Fruit fly (Drosophila melanogaster) whole organism, embryonic: ENCODE results near the gene Lamtor5.

Source experiments
- Abd-B ChIP-seq: fragments of 200-800 bp; sonication (Bioruptor generic); optimal IDR thresholded peaks from 2 replicates; lab custom pipeline; 2018; ENCODE audit warnings: missing biosample characterization, mild to moderate bottlenecking, missing genetic modification characterization, moderate library complexity
- Awh ChIP-seq: fragments of 200-800 bp; sonication (Bioruptor generic); IDR thresholded peaks from 2 replicates; pipeline ENCODE4, ENCODE4 v1.3.6; 2022; ENCODE audit warnings: missing biosample characterization, missing genetic modification characterization
- CG10209 ChIP-seq: fragments of 200-800 bp; sonication (Bioruptor generic); optimal IDR thresholded peaks from 3 replicates; lab custom pipeline; 2017; ENCODE audit warnings: missing biosample characterization, mild to moderate bottlenecking, missing genetic modification characterization, missing genetic modification reagents
- CG11398 ChIP-seq: fragments of 200-800 bp; sonication (Bioruptor generic); optimal IDR thresholded peaks from 2 replicates; lab custom pipeline; 2016; ENCODE audit warnings: missing biosample characterization, missing genetic modification characterization
- CG11560 ChIP-seq: fragments of 200-800 bp; sonication (Bioruptor generic); IDR thresholded peaks from 3 replicates; pipeline ENCODE4 v1.3.6; 2022; ENCODE audit warnings: missing biosample characterization, missing genetic modification characterization
- CG12769 ChIP-seq: fragments of 200-800 bp; sonication (Bioruptor generic); optimal IDR thresholded peaks from 2 replicates; lab custom pipeline; 2019; ENCODE audit warnings: missing biosample characterization, mild to moderate bottlenecking, missing genetic modification characterization, moderate library complexity
- CG13296 ChIP-seq: fragments of 200-800 bp; sonication (Bioruptor generic); optimal IDR thresholded peaks from 3 replicates; lab custom pipeline; 2018; ENCODE audit warnings: missing biosample characterization, mild to moderate bottlenecking, missing genetic modification characterization
- CG14860 ChIP-seq: fragments of 200-800 bp; sonication (Bioruptor generic); IDR thresholded peaks from 3 replicates; pipeline ENCODE4 v1.3.6; 2022; ENCODE audit warnings: missing biosample characterization, missing genetic modification characterization; ENCODE audit not compliant: partially characterized antibody
- CG16813 ChIP-seq: fragments of 200-800 bp; sonication (Bioruptor generic); IDR thresholded peaks from 3 replicates; pipeline ENCODE4 v1.3.6; 2022; ENCODE audit warnings: missing biosample characterization, missing genetic modification characterization; ENCODE audit not compliant: partially characterized antibody
- CG17186 ChIP-seq: fragments of 200-800 bp; sonication (Bioruptor generic); optimal IDR thresholded peaks from 3 replicates; lab custom pipeline; 2017; ENCODE audit warnings: missing biosample characterization, missing genetic modification reagents, missing genetic modification characterization
- CG17829 ChIP-seq: fragments of 200-800 bp; optimal IDR thresholded peaks from 2 replicates; lab custom pipeline; 2019; ENCODE audit warnings: missing biosample characterization, mild to moderate bottlenecking, missing genetic modification characterization, moderate library complexity
- CG2875 ChIP-seq: fragments of 200-800 bp; sonication (Bioruptor generic); optimal IDR thresholded peaks from 2 replicates; lab custom pipeline; 2017; ENCODE audit warnings: missing biosample characterization, mild to moderate bottlenecking, missing genetic modification characterization, missing genetic modification reagents
- CG31224 ChIP-seq: fragments of 200-800 bp; sonication (Bioruptor generic); IDR thresholded peaks from 2 replicates; pipeline ENCODE4 v1.3.6; 2022; ENCODE audit warnings: missing biosample characterization, missing genetic modification characterization
- CG3163 ChIP-seq: fragments of 200-800 bp; sonication (Bioruptor generic); optimal IDR thresholded peaks from 3 replicates; lab custom pipeline; 2016; ENCODE audit warnings: missing biosample characterization, missing genetic modification characterization
- CG32532 ChIP-seq: fragments of 200-800 bp; sonication (Bioruptor generic); IDR thresholded peaks from 2 replicates; pipeline ENCODE4 v1.3.6; 2022; ENCODE audit warnings: missing biosample characterization, missing genetic modification characterization
- CG3847 ChIP-seq: fragments of 200-800 bp; sonication (Bioruptor generic); IDR thresholded peaks from 2 replicates; pipeline ENCODE4 v1.3.6; 2022; ENCODE audit warnings: missing biosample characterization, missing genetic modification characterization
- CG7357 ChIP-seq: fragments of 200-800 bp; sonication (Bioruptor generic); IDR thresholded peaks from 3 replicates; pipeline ENCODE4 v1.3.6; 2022; ENCODE audit warnings: missing biosample characterization, missing genetic modification characterization
- CG8478 ChIP-seq: fragments of >200 bp; optimal IDR thresholded peaks from 2 replicates; lab custom pipeline; 2018
- CoRest ChIP-seq: fragments of 200-800 bp; sonication (Bioruptor generic); optimal IDR thresholded peaks from 3 replicates; lab custom pipeline; 2018; ENCODE audit warnings: missing biosample characterization, mild to moderate bottlenecking, missing genetic modification characterization, moderate library complexity
- Fer3 ChIP-seq: fragments of 200-800 bp; sonication (Bioruptor generic); optimal IDR thresholded peaks from 2 replicates; lab custom pipeline; 2018; ENCODE audit warnings: missing biosample characterization, mild to moderate bottlenecking, missing genetic modification characterization, moderate library complexity
- H2.0 ChIP-seq: fragments of 200-800 bp; sonication (Bioruptor generic); IDR thresholded peaks from 2 replicates; pipeline ENCODE4 v1.3.6; 2022; ENCODE audit warnings: missing biosample characterization, missing genetic modification characterization
- HHEX ChIP-seq: fragments of 200-800 bp; sonication (Bioruptor generic); optimal IDR thresholded peaks from 3 replicates; lab custom pipeline; 2017; ENCODE audit warnings: missing biosample characterization, mild to moderate bottlenecking, missing genetic modification characterization, missing genetic modification reagents
- Hand ChIP-seq: fragments of 200-800 bp; sonication (Bioruptor generic); optimal IDR thresholded peaks from 2 replicates; lab custom pipeline; 2017; ENCODE audit warnings: mild to moderate bottlenecking, missing biosample characterization, missing genetic modification reagents, missing genetic modification characterization
- Hey ChIP-seq: fragments of 200-800 bp; sonication (Bioruptor generic); optimal IDR thresholded peaks from 3 replicates; lab custom pipeline; 2018; ENCODE audit warnings: missing biosample characterization, mild to moderate bottlenecking, missing genetic modification characterization
- Hr39 ChIP-seq: fragments of >200 bp; optimal IDR thresholded peaks from 2 replicates; lab custom pipeline; 2017
- Rfx ChIP-seq: fragments of 200-800 bp; sonication (Bioruptor generic); IDR thresholded peaks from 2 replicates; pipeline ENCODE4 v1.3.6; 2022; ENCODE audit warnings: missing biosample characterization, missing genetic modification characterization
- Sin3A ChIP-seq: fragments of >200 bp; optimal IDR thresholded peaks from 2 replicates; lab custom pipeline; 2018
- TFAM ChIP-seq: fragments of 200-800 bp; sonication (Bioruptor generic); optimal IDR thresholded peaks from 2 replicates; lab custom pipeline; 2017; ENCODE audit warnings: missing biosample characterization, missing genetic modification characterization, inconsistent platforms
- Taf1 ChIP-seq: fragments of 200-800 bp; sonication (Bioruptor generic); IDR thresholded peaks from 2 replicates; pipeline ENCODE4 v1.3.6; 2022; ENCODE audit warnings: missing biosample characterization, missing genetic modification characterization
- bab2 ChIP-seq: fragments of 200-800 bp; sonication (Bioruptor generic); optimal IDR thresholded peaks from 2 replicates; lab custom pipeline; 2016; ENCODE audit warnings: missing biosample characterization, missing genetic modification characterization
- br ChIP-seq: fragments of >200 bp; optimal IDR thresholded peaks from 2 replicates; lab custom pipeline; 2017
- gro ChIP-seq: fragments of 200-800 bp; sonication (Bioruptor generic); optimal IDR thresholded peaks from 2 replicates; lab custom pipeline; 2016; ENCODE audit warnings: missing biosample characterization, missing genetic modification characterization
- gsb ChIP-seq: fragments of 200-800 bp; sonication (Bioruptor generic); IDR thresholded peaks from 2 replicates; pipeline ENCODE4 v1.3.6; 2022; ENCODE audit warnings: missing biosample characterization, missing genetic modification characterization
- hbn ChIP-seq: fragments of 200-800 bp; sonication (Bioruptor generic); IDR thresholded peaks from 2 replicates; pipeline ENCODE4 v1.3.6; 2022; ENCODE audit warnings: missing biosample characterization, missing genetic modification characterization; ENCODE audit not compliant: partially characterized antibody
- jigr1 ChIP-seq: fragments of 200-800 bp; sonication (Bioruptor generic); IDR thresholded peaks from 3 replicates; pipeline ENCODE4 v1.3.6; 2022; ENCODE audit warnings: missing biosample characterization, missing genetic modification characterization
- mld ChIP-seq: fragments of 200-800 bp; sonication (Bioruptor generic); IDR thresholded peaks from 3 replicates; pipeline ENCODE4 v1.3.6; 2022; ENCODE audit warnings: missing biosample characterization, missing genetic modification characterization; ENCODE audit not compliant: partially characterized antibody
- org-1 ChIP-seq: fragments of 200-800 bp; sonication (Bioruptor generic); optimal IDR thresholded peaks from 2 replicates; lab custom pipeline; 2017; ENCODE audit warnings: missing biosample characterization, missing genetic modification characterization
- otp ChIP-seq: fragments of 200-800 bp; sonication (Bioruptor generic); IDR thresholded peaks from 3 replicates; pipeline ENCODE4, ENCODE4 v1.3.6; 2022; ENCODE audit warnings: missing biosample characterization, missing genetic modification characterization
- pfk ChIP-seq: fragments of 200-800 bp; sonication (Bioruptor generic); optimal IDR thresholded peaks from 2 replicates; lab custom pipeline; 2018; ENCODE audit warnings: missing biosample characterization, mild to moderate bottlenecking, missing genetic modification characterization, moderate library complexity
- pho ChIP-seq: fragments of 200-800 bp; sonication (Bioruptor generic); optimal IDR thresholded peaks from 2 replicates; lab custom pipeline; 2016; ENCODE audit warnings: missing biosample characterization, missing genetic modification characterization
- pum ChIP-seq: fragments of 200-800 bp; sonication (Bioruptor generic); optimal IDR thresholded peaks from 2 replicates; lab custom pipeline; 2016; ENCODE audit warnings: missing biosample characterization, missing genetic modification characterization
- slou ChIP-seq: fragments of 200-800 bp; sonication (Bioruptor generic); optimal IDR thresholded peaks from 3 replicates; lab custom pipeline; 2016; ENCODE audit warnings: missing biosample characterization, missing genetic modification characterization
- tll ChIP-seq, 2 experiments: fragments of 200-800 bp in 1 of 2; fragments of >200 bp in 1 of 2; sonication (Bioruptor generic) in 1 of 2; optimal IDR thresholded peaks; 2 replicates each; lab custom pipeline; 2017 to 2019; ENCODE audit warnings: missing biosample characterization in 2 of 2, missing genetic modification characterization in 2 of 2, mild to moderate bottlenecking in 1 of 2, moderate library complexity in 1 of 2
- trh ChIP-seq: fragments of 200-800 bp; sonication (Bioruptor generic); optimal IDR thresholded peaks from 2 replicates; lab custom pipeline; 2016; ENCODE audit warnings: missing biosample characterization, missing genetic modification characterization
- unc-4 ChIP-seq: fragments of 200-800 bp; sonication (Bioruptor generic); IDR thresholded peaks from 2 replicates; pipeline ENCODE4 v1.3.6; 2022; ENCODE audit warnings: missing biosample characterization, missing genetic modification characterization; ENCODE audit not compliant: partially characterized antibody
- unpg ChIP-seq: fragments of 200-800 bp; sonication (Bioruptor generic); optimal IDR thresholded peaks from 3 replicates; lab custom pipeline; 2018; ENCODE audit warnings: missing biosample characterization, mild to moderate bottlenecking, missing genetic modification characterization, moderate library complexity
- vfl ChIP-seq: fragments of 200-800 bp; sonication (Bioruptor generic); optimal IDR thresholded peaks from 2 replicates; lab custom pipeline; 2016; ENCODE audit warnings: missing biosample characterization, missing genetic modification characterization
- vvl ChIP-seq: fragments of 200-800 bp; sonication (Bioruptor generic); IDR thresholded peaks from 2 replicates; pipeline ENCODE4 v1.3.6; 2022; ENCODE audit warnings: missing biosample characterization, missing genetic modification characterization
- z ChIP-seq: fragments of 200-800 bp; sonication (Bioruptor generic); IDR thresholded peaks from 3 replicates; pipeline ENCODE4 v1.3.6; 2022; ENCODE audit warnings: missing biosample characterization, missing genetic modification characterization

The Lamtor5 gene

DNA sequence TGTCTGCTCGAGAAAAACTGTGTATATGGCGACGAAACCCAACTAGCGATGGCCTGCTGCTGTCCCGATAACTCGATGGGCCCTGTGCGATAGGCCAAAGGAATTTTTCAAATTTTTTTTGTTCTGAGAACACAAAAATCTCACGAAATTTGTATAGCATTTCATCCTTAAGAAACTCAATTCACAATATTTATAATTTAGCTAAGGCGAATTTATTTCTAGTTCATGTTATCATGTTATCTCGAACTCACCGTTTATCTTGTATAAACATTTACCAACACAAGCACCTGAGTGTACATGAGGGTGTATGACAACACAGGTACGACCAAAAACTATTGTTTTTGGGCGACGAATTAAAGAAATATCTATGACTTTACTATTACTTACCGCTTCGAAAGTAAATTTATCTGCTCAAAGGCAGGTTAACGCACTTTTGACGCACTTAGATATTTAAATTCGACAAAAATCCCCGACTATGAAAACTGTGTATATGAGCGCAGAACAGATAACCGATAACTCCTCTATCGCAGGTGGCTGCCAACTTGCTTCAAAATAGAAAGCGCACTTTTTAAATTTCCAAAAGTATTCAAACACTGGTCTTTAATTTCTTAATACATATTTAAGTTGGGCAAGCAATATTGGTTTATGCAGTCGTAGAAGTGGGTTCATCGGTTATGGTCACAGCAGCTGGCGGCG is 41.5 kb upstream of the Lamtor5 start, which contains the start of gene arm (continued):
- no peak for TF ChIP-seq Hey
- no peak for TF ChIP-seq CG14860 (GFP tag; lab: Robert Waterston, UW)

DNA sequence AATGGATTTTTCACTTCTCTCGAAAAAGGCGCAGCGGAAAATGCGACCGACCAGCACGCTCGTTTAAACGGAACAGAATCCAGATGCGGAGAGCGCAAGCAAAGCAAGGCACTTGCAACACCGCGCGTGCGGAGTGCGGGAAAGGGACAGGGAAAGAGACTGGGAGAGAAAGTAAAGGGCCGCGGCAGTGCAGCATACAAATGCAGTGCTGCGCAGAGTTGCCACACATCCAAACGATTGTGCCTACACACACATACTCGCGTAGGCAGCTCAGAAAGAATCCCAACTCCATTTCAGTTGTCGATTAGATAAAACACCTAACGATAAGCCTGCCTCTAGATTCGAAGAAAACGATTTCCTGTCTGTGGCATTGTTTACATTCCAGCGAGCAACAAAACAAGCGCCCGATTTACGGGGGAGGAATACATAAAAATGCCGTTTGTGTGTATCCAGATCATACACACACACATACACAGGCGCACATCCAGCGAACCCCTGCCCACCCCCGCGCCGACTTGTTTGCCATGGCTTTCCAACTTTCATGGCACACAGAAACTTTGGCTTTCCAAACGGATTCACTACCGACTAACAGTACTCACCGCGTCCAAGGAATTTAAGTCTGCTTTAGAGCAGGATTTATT is 40.8 kb upstream of the Lamtor5 start:
- TF ChIP-seq CG3847 (GFP tag; lab: Robert Waterston, UW) (no peak), CG14860 (GFP tag; lab: Robert Waterston, UW) (no peak), unc-4 (GFP tag; lab: Robert Waterston, UW) (peak; percentile 40; the same call in 1 of the 2 replicates), gsb (GFP tag; lab: Robert Waterston, UW) (no peak), Hand (GFP tag; lab: Kevin White, UChicago) (no peak), z (GFP tag; lab: Robert Waterston, UW) (no peak), Awh (GFP tag; lab: Robert Waterston, UW) (no peak), Hr39 (lab: Kevin White, UChicago) (no peak), CG2875 (GFP tag; lab: Kevin White, UChicago) (no peak), hbn (GFP tag; lab: Robert Waterston, UW) (no peak), otp (GFP tag; lab: Robert Waterston, UW) (no peak), jigr1 (no peak), CG10209 (GFP tag; lab: Kevin White, UChicago) (no peak), CG16813 (GFP tag; lab: Robert Waterston, UW) (no peak), pum (GFP tag; lab: Kevin White, UChicago) (no peak), Abd-B (GFP tag; lab: Kevin White, UChicago) (no peak), Sin3A (no peak), H2.0 (GFP tag; lab: Robert Waterston, UW) (no peak), pho (GFP tag; lab: Kevin White, UChicago) (no peak), CG17186 (GFP tag; lab: Kevin White, UChicago) (no peak), Rfx (GFP tag; lab: Robert Waterston, UW) (no peak), CoRest (tag; lab: Kevin White, UChicago) (no peak), CG8478 (lab: Kevin White, UChicago) (peak; percentile 80), CG11398 (GFP tag; lab: Kevin White, UChicago) (no peak), CG11560 (tag; lab: Robert Waterston, UW) (no peak), bab2 (no peak), gro (no peak), CG3163 (GFP tag; lab: Kevin White, UChicago) (peak; percentile 9), CG17829 (peak; percentile 37), CG31224 (GFP tag; lab: Robert Waterston, UW) (no peak), CG12769 (tag; lab: Kevin White, UChicago) (peak; percentile 81), vfl (no peak), pfk (GFP tag; lab: Kevin White, UChicago) (no peak), CG7357 (no peak), CG32532 (GFP tag; lab: Robert Waterston, UW) (no peak), vvl (GFP tag; lab: Robert Waterston, UW) (peak; percentile 17; the same call in 1 of the 2 replicates), trh (GFP tag; lab: Kevin White, UChicago) (no peak), Taf1 (GFP tag; lab: Robert Waterston, UW) (no peak), mld (GFP tag; lab: Robert Waterston, UW) (no peak), HHEX (GFP tag; lab: Kevin White, UChicago) (no peak), tll (GFP tag; optimal IDR thresholded peaks at IDR 0.05; lab: Kevin White, UChicago) (no peak), unpg (GFP tag; lab: Kevin White, UChicago) (no peak), TFAM (no peak), CG13296 (no peak), org-1 (no peak), slou (GFP tag; lab: Kevin White, UChicago) (no peak), br (lab: Kevin White, UChicago) (no peak), Fer3 (tag; lab: Kevin White, UChicago) (no peak)
